Fruit fly (Drosophila melanogaster): ENCODE results near the gene fax.

fax gene

DNA sequence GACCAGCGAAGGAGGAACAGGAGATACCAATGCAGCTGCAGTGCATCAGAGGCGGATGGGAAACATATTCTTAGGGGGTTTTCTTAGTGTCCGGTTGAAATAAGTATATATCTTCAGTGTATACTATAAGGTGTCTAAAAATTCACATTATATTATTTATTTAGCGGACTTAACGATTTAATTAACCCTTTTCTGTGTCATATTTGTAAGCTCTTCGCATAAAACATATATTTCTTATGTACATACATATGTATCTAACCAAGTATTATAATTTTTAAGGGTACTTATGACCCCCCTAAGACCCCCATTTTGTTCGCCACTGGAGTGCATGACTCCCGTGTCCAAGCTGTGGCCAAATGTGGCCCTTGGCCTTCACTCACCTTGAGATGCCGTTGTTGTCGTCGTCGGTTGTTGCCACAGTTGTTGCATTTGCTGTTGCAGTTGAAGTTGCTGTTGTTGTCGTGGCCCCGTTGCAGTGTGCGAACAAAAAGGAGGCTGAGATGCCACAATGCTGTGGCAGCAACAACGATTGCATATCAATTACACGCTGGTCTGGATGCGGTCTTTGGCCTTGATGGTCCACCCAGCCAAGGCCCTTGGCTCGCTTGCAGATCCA is 50.3 kb downstream of the fax start:
- peak; percentile 79 for TF ChIP-seq CG6163 (GFP tag; IDR thresholded peaks at IDR 0.05)
- TF ChIP-seq dsx (GFP tag; optimal IDR thresholded peaks at IDR 0.05; ENCODE audit: poor library complexity, severe bottlenecking): peak; percentile 95
- TF ChIP-seq dac (GFP tag; optimal IDR thresholded peaks at IDR 0.05): no peak
- TF ChIP-seq ss (GFP tag; optimal IDR thresholded peaks at IDR 0.05): peak; percentile 95 to 97
- TF ChIP-seq pdm3 (GFP tag; optimal IDR thresholded peaks at IDR 0.05): peak; percentile 84
- peak; percentile 71 for TF ChIP-seq lz (GFP tag; optimal IDR thresholded peaks at IDR 0.05)
- TF ChIP-seq achi (GFP tag; optimal IDR thresholded peaks at IDR 0.05): peak; percentile 89
- TF ChIP-seq Sox102F (GFP tag; optimal IDR thresholded peaks at IDR 0.05): peak; percentile 66
- peak; percentile 79 for TF ChIP-seq CG8319 (GFP tag; optimal IDR thresholded peaks at IDR 0.05)
- TF ChIP-seq CG1621 (tag; optimal IDR thresholded peaks at IDR 0.05): peak; percentile 91
- peak; percentile 61 for TF ChIP-seq Hr39 (GFP tag; optimal IDR thresholded peaks at IDR 0.05)
- TF ChIP-seq CG8119 (GFP tag; IDR thresholded peaks at IDR 0.05): peak; percentile 72; the same call in 2 of the 3 replicates
- TF ChIP-seq CG7368 (GFP tag; optimal IDR thresholded peaks at IDR 0.05): peak; percentile 72
- TF ChIP-seq CG9139 (GFP tag; optimal IDR thresholded peaks at IDR 0.05): peak; percentile 93
- TF ChIP-seq vri (GFP tag; optimal IDR thresholded peaks at IDR 0.05): peak; percentile 22
- peak; percentile 80 for TF ChIP-seq esn (GFP tag; optimal IDR thresholded peaks at IDR 0.05)
- peak; percentile 58 for TF ChIP-seq CG31627 (GFP tag; optimal IDR thresholded peaks at IDR 0.05)
- TF ChIP-seq CG10669 (GFP tag; optimal IDR thresholded peaks at IDR 0.05): peak; percentile 89
- TF ChIP-seq CG15336 (GFP tag; IDR thresholded peaks at IDR 0.05): peak; percentile 47; the same call in 1 of the 2 replicates
- TF ChIP-seq CG6276 (GFP tag; optimal IDR thresholded peaks at IDR 0.05): no peak
- TF ChIP-seq svp (GFP tag): peak; percentile 89
- no peak for TF ChIP-seq Eip93F (GFP tag; optimal IDR thresholded peaks at IDR 0.05)
- peak; percentile 38 for TF ChIP-seq Ets21C (GFP tag; optimal IDR thresholded peaks at IDR 0.05)
- TF ChIP-seq fd59A (GFP tag; optimal IDR thresholded peaks at IDR 0.05): peak; percentile 96
- TF ChIP-seq OdsH (GFP tag; optimal IDR thresholded peaks at IDR 0.05): peak; percentile 90
- TF ChIP-seq CG34406 (GFP tag; optimal IDR thresholded peaks at IDR 0.05): peak; percentile 89
- peak; percentile 92 for TF ChIP-seq acj6 (GFP tag; optimal IDR thresholded peaks at IDR 0.05)
- TF ChIP-seq fkh (GFP tag; optimal IDR thresholded peaks at IDR 0.05): no peak
- TF ChIP-seq Eip75B (GFP tag; optimal IDR thresholded peaks at IDR 0.05): peak; percentile 89
- TF ChIP-seq eg (GFP tag; IDR thresholded peaks at IDR 0.05): 0 out of 3 replicates have a peak, but pooled peaks have one; percentile 25
- TF ChIP-seq Met (GFP tag; optimal IDR thresholded peaks at IDR 0.05): peak; percentile 74
- peak; percentile 96 for TF ChIP-seq Eip78C (GFP tag)
- TF ChIP-seq cyc (GFP tag; optimal IDR thresholded peaks at IDR 0.05): peak; percentile 70
- peak; percentile 75 for TF ChIP-seq Sox15 (GFP tag; optimal IDR thresholded peaks at IDR 0.05)
- peak; percentile 68 for TF ChIP-seq CG6854 (GFP tag; optimal IDR thresholded peaks at IDR 0.05)
- TF ChIP-seq CG3032 (tag; optimal IDR thresholded peaks at IDR 0.05): peak; percentile 97
- TF ChIP-seq fd85E (GFP tag; optimal IDR thresholded peaks at IDR 0.05): peak; percentile 15
- no peak for TF ChIP-seq Gug (GFP tag; IDR thresholded peaks at IDR 0.05)
- peak; percentile 58 for TF ChIP-seq CG3919 (GFP tag; optimal IDR thresholded peaks at IDR 0.05)
- TF ChIP-seq Lpt (GFP tag; optimal IDR thresholded peaks at IDR 0.05): peak; percentile 39
- TF ChIP-seq salr (GFP tag; optimal IDR thresholded peaks at IDR 0.05): peak; percentile 79 to 86
- peak; percentile 75 for TF ChIP-seq Smox (GFP tag; optimal IDR thresholded peaks at IDR 0.05)
- peak; percentile 82 for TF ChIP-seq Sox14 (GFP tag; optimal IDR thresholded peaks at IDR 0.05)
- TF ChIP-seq CG4318 (GFP tag; optimal IDR thresholded peaks at IDR 0.05): peak; percentile 18
- peak; percentile 21; the same call in 1 of the 2 replicates for TF ChIP-seq CG11294 (GFP tag; IDR thresholded peaks at IDR 0.05)
- TF ChIP-seq CG11762 (GFP tag; optimal IDR thresholded peaks at IDR 0.05; ENCODE audit: insufficient read depth): peak; percentile 70
- peak; percentile 95 for TF ChIP-seq spab (GFP tag; optimal IDR thresholded peaks at IDR 0.05)
- TF ChIP-seq CG6792 (GFP tag; optimal IDR thresholded peaks at IDR 0.05): peak; percentile 84
- peak; percentile 97 for TF ChIP-seq CG6808 (GFP tag; optimal IDR thresholded peaks at IDR 0.05)
- TF ChIP-seq net (GFP tag; optimal IDR thresholded peaks at IDR 0.05): peak; percentile 69
- TF ChIP-seq CG8632 (GFP tag; optimal IDR thresholded peaks at IDR 0.05): peak; percentile 86
